Fruit fly (Drosophila melanogaster): ENCODE results near the gene CG5070.

The CG5070 gene

DNA sequence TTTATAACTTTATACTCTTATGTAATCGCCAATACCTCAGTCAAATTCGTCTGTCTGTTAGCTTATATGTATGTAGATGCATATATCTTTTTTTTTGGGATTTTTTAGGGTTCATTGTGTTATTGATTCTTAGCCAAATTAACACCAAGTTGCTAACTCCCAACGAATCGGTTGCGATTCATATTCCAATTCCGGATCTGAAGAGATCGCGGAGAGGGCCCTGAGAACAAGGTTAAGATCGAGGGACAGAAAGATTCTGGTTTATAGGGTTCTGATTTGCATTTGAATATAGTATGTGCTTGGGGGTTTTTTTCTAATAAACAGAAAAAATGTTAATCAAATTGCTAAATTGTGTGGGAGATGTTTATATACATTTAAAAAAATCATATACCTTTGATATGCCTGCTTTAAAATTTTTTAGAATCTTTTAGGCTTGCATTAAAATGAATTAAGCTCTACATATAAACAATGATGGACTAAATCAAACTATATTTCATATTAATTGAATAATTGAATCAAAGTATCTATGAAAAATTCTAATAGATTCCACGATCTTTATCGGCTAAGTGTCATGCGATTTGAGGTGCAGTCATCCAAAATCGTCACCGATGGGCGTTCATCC is 5.1 kb downstream of the CG5070 start, which contains the start of gene CG32563:
CG32563 (plus strand) TSS at position 572 of the 622 bp plus-strand sequence.
- TF ChIP-seq Dfd (GFP tag; optimal IDR thresholded peaks at IDR 0.05) (no peak), woc (GFP tag; optimal IDR thresholded peaks at IDR 0.05) (no peak), sv (GFP tag; optimal IDR thresholded peaks at IDR 0.05) (no peak), Dif (GFP tag; optimal IDR thresholded peaks at IDR 0.05; ENCODE audit: partially characterized antibody) (no peak), N (GFP tag; optimal IDR thresholded peaks at IDR 0.05) (no peak), CrebA (GFP tag; optimal IDR thresholded peaks at IDR 0.05; ENCODE audit: borderline replicate concordance) (no peak), Myc (optimal IDR thresholded peaks at IDR 0.05) (no peak), Sp1 (GFP tag; optimal IDR thresholded peaks at IDR 0.05) (no peak), psq (GFP tag; optimal IDR thresholded peaks at IDR 0.05) (no peak), usp (GFP tag; optimal IDR thresholded peaks at IDR 0.05) (no peak), tai (GFP tag; optimal IDR thresholded peaks at IDR 0.05) (no peak), Hr83 (GFP tag; optimal IDR thresholded peaks at IDR 0.05; ENCODE audit: poor library complexity, severe bottlenecking) (no peak), br (GFP tag; optimal IDR thresholded peaks at IDR 0.05) (no peak), jim (GFP tag; optimal IDR thresholded peaks at IDR 0.05) (no peak), Abd-B (GFP tag; optimal IDR thresholded peaks at IDR 0.05) (no peak), CG32264 (GFP tag; optimal IDR thresholded peaks at IDR 0.05) (no peak), foxo (GFP tag; optimal IDR thresholded peaks at IDR 0.05) (no peak), CG9705 (GFP tag; optimal IDR thresholded peaks at IDR 0.05) (no peak), Jra (GFP tag; optimal IDR thresholded peaks at IDR 0.05) (no peak), ey (GFP tag; optimal IDR thresholded peaks at IDR 0.05) (no peak)

DNA sequence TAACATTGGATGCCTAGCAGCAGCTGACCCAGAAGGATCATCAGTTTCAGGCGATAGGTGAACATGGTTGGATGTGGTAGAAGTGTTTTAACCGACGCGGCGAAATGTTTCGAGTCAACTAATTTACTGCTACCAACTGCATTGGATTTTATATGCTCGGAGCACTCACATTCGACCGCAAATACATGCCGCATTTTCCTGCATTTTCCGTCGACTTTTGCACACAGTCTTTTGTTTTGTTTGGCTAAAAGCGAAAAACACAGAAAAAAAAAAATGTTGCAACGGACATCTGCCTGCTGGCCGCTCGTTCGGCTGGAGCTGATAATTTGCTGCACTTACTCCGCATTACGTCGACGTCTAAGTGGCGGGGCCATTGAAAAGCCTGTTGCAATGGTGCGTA is 7.0 kb downstream of the CG5070 start, which contains the start of gene CG12995:
CG12995 (minus strand) TSS at position 101 of the 400 bp plus-strand sequence.
- TF ChIP-seq tai (GFP tag; optimal IDR thresholded peaks at IDR 0.05) (no peak), pan (optimal IDR thresholded peaks at IDR 0.05) (no peak), lola (GFP tag; optimal IDR thresholded peaks at IDR 0.05) (no peak), psq (GFP tag; optimal IDR thresholded peaks at IDR 0.05) (no peak), CG32264 (GFP tag; optimal IDR thresholded peaks at IDR 0.05) (no peak), jim (GFP tag; optimal IDR thresholded peaks at IDR 0.05) (no peak), Rel (GFP tag; optimal IDR thresholded peaks at IDR 0.05) (no peak), Rel (tag; optimal IDR thresholded peaks at IDR 0.05) (no peak), N (GFP tag; optimal IDR thresholded peaks at IDR 0.05) (no peak), sage (GFP tag; optimal IDR thresholded peaks at IDR 0.05) (no peak), Mio (GFP tag; optimal IDR thresholded peaks at IDR 0.05) (no peak), Jra (GFP tag; optimal IDR thresholded peaks at IDR 0.05) (no peak), usp (GFP tag; optimal IDR thresholded peaks at IDR 0.05) (no peak)

DNA sequence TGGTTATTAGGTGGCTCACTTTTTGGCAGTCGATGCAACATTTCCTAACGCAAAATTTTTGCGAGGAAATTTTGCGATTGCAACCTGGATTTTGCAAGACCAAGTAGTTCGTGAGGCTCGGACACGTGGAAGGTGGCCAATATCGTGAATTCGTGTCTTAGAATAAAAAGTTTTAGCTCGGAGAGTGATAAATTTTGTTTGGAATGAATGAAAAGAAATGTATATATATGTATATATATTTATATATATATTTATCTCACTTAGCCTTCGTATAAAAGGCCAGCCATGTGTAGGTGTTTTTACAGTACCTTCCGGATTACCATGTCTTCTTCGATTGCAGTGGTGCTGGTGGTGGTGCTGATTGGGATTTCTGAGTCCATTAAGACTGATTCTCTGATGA is 9.1 kb downstream of the CG5070 start, which contains the start of gene CG18258:
CG18258 (plus strand) TSS at position 301 of the 400 bp plus-strand sequence.
- TF ChIP-seq Jra (GFP tag; optimal IDR thresholded peaks at IDR 0.05) (no peak), ey (GFP tag; optimal IDR thresholded peaks at IDR 0.05) (no peak), Mio (GFP tag; optimal IDR thresholded peaks at IDR 0.05) (no peak), tai (GFP tag; optimal IDR thresholded peaks at IDR 0.05) (no peak), HLH106 (tag; optimal IDR thresholded peaks at IDR 0.05) (no peak), CrebA (GFP tag; optimal IDR thresholded peaks at IDR 0.05; ENCODE audit: borderline replicate concordance) (no peak), jim (GFP tag; optimal IDR thresholded peaks at IDR 0.05) (no peak), N (GFP tag; optimal IDR thresholded peaks at IDR 0.05) (no peak), Abd-B (GFP tag; optimal IDR thresholded peaks at IDR 0.05) (no peak), psq (GFP tag; optimal IDR thresholded peaks at IDR 0.05) (no peak), Vsx2 (GFP tag; optimal IDR thresholded peaks at IDR 0.05; ENCODE audit: partially characterized antibody) (no peak), GATAd (GFP tag; optimal IDR thresholded peaks at IDR 0.05) (no peak), OdsH (GFP tag; optimal IDR thresholded peaks at IDR 0.05) (no peak)

DNA sequence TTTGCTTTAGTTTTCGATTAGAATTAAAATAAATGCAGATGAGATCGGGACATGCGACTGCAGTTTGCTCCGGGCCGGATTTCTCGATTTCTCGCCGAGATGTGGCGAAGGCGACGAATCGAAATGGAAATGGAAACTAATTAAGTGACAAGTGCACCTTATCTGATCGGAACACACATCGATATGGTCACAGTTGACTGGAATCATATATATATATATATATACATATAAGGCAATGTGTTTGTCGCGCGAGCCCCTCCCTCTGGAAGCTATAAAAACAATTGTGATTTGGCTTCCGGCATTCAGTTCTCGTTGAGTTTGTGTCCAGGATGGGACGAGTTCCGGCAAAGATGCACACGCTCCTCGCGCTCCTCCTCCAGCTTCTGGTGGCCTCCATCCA is 12.1 kb downstream of the CG5070 start, which contains the start of gene CG5162:
CG5162 (plus strand) TSS at position 301 of the 400 bp plus-strand sequence.
- TF ChIP-seq h (GFP tag; optimal IDR thresholded peaks at IDR 0.05) (no peak), usp (GFP tag; optimal IDR thresholded peaks at IDR 0.05) (no peak), Hr83 (GFP tag; optimal IDR thresholded peaks at IDR 0.05; ENCODE audit: poor library complexity, severe bottlenecking) (no peak), lola (GFP tag; optimal IDR thresholded peaks at IDR 0.05) (no peak), OdsH (GFP tag; optimal IDR thresholded peaks at IDR 0.05) (no peak), Vsx2 (GFP tag; optimal IDR thresholded peaks at IDR 0.05; ENCODE audit: partially characterized antibody) (no peak), ey (GFP tag; optimal IDR thresholded peaks at IDR 0.05) (no peak), CG9705 (GFP tag; optimal IDR thresholded peaks at IDR 0.05) (no peak), psq (GFP tag; optimal IDR thresholded peaks at IDR 0.05) (no peak), woc (GFP tag; optimal IDR thresholded peaks at IDR 0.05) (no peak), br (GFP tag; optimal IDR thresholded peaks at IDR 0.05) (no peak), Dfd (GFP tag; optimal IDR thresholded peaks at IDR 0.05) (no peak), sv (GFP tag; optimal IDR thresholded peaks at IDR 0.05) (no peak), dsf (GFP tag; optimal IDR thresholded peaks at IDR 0.05; ENCODE audit: borderline replicate concordance) (no peak), foxo (GFP tag; optimal IDR thresholded peaks at IDR 0.05) (no peak), Mio (GFP tag; optimal IDR thresholded peaks at IDR 0.05) (no peak), Rel (GFP tag; optimal IDR thresholded peaks at IDR 0.05) (no peak), Rel (tag; optimal IDR thresholded peaks at IDR 0.05) (no peak), GATAd (GFP tag; optimal IDR thresholded peaks at IDR 0.05) (no peak), jim (GFP tag; optimal IDR thresholded peaks at IDR 0.05) (no peak), CrebA (GFP tag; optimal IDR thresholded peaks at IDR 0.05; ENCODE audit: borderline replicate concordance) (no peak)

Data from whole organism, wandering third instar larva.